4 fruit fly cellular contexts compared by ENCODE assay signal in genomic region chr2L:19162330-19163100, dm6.
TF ChIP-seq lines count a peak whose summit lies in the region.

No protein-coding gene starts in this region.

- TF ChIP-seq CTCF in whole organism, embryonic (GFP tag; optimal IDR thresholded peaks at IDR 0.05; lab: Kevin White, UChicago): no peak

TF ChIP-seq in whole organism, embryonic, 481 proteins besides CTCF, POLR2A, EP300 and RAD21 (continues in another document):
- TF ChIP-seq Rfx (GFP tag; IDR thresholded peaks at IDR 0.05; lab: Robert Waterston, UW): 0 out of 2 replicates have a peak, but pooled peaks have one; percentile 4
- TF ChIP-seq D (optimal IDR thresholded peaks at IDR 0.05; lab: Kevin White, UChicago): peak; percentile 27
- no peak for TF ChIP-seq D (GFP tag; optimal IDR thresholded peaks at IDR 0.05; lab: Kevin White, UChicago)
- no peak for TF ChIP-seq pan (optimal IDR thresholded peaks at IDR 0.05; lab: Kevin White, UChicago)
- peak in 1 of 2 experiments; percentile 12 for TF ChIP-seq pan (GFP tag; optimal IDR thresholded peaks at IDR 0.05 in 1 of 2, IDR thresholded peaks at IDR 0.05 in 1 of 2)
- peak; percentile 46 for TF ChIP-seq lbe (GFP tag; optimal IDR thresholded peaks at IDR 0.05; lab: Kevin White, UChicago)
- no peak for TF ChIP-seq toy (GFP tag; IDR thresholded peaks at IDR 0.05; lab: Robert Waterston, UW)
- TF ChIP-seq CG6254 (GFP tag; optimal IDR thresholded peaks at IDR 0.05; lab: Kevin White, UChicago): peak; percentile 7
- TF ChIP-seq corto (GFP tag; optimal IDR thresholded peaks at IDR 0.05; lab: Kevin White, UChicago): peak; percentile 48
- peak in 1 of 2 experiments; percentile 37 for TF ChIP-seq tll (GFP tag; optimal IDR thresholded peaks at IDR 0.05; lab: Kevin White, UChicago)
- peak; percentile 16 for TF ChIP-seq CG18262 (tag; optimal IDR thresholded peaks at IDR 0.05; lab: Kevin White, UChicago)
- TF ChIP-seq Kr (GFP tag; optimal IDR thresholded peaks at IDR 0.05; lab: Kevin White, UChicago): no peak
- peak; percentile 82 for TF ChIP-seq cad (GFP tag; optimal IDR thresholded peaks at IDR 0.05; lab: Kevin White, UChicago)
- TF ChIP-seq CG4617 (GFP tag; optimal IDR thresholded peaks at IDR 0.05; lab: Kevin White, UChicago; ENCODE audit: borderline replicate concordance): no peak
- TF ChIP-seq abd-A (tag; optimal IDR thresholded peaks at IDR 0.05; lab: Kevin White, UChicago): no peak
- TF ChIP-seq zen2 (GFP tag; IDR thresholded peaks at IDR 0.05; lab: Robert Waterston, UW; ENCODE audit: partially characterized antibody): no peak
- no peak for TF ChIP-seq Antp (GFP tag; optimal IDR thresholded peaks at IDR 0.05; lab: Kevin White, UChicago)
- no peak for TF ChIP-seq cg (GFP tag; optimal IDR thresholded peaks at IDR 0.05; lab: Kevin White, UChicago)
- peak; percentile 96 for TF ChIP-seq CG15479 (GFP tag; optimal IDR thresholded peaks at IDR 0.05; lab: Kevin White, UChicago)
- peak; percentile 17 for TF ChIP-seq grau (tag; optimal IDR thresholded peaks at IDR 0.05; lab: Kevin White, UChicago)
- peak; percentile 55; the same call in 2 of the 3 replicates for TF ChIP-seq CG2199 (GFP tag; IDR thresholded peaks at IDR 0.05; lab: Robert Waterston, UW)
- peak; percentile 53 for TF ChIP-seq sens (GFP tag; lab: Kevin White, UChicago)

TF ChIP-seq in whole organism, prepupa, 60 proteins besides CTCF, POLR2A, EP300 and RAD21 (continues in another document):
- TF ChIP-seq achi (GFP tag; optimal IDR thresholded peaks at IDR 0.05; lab: Kevin White, UChicago) (peak; percentile 73), svp (GFP tag; lab: Kevin White, UChicago) (peak; percentile 88), Met (GFP tag; optimal IDR thresholded peaks at IDR 0.05; lab: Kevin White, UChicago) (peak; percentile 82), lz (GFP tag; optimal IDR thresholded peaks at IDR 0.05; lab: Kevin White, UChicago) (peak; percentile 73), spab (GFP tag; optimal IDR thresholded peaks at IDR 0.05; lab: Kevin White, UChicago) (no peak), CG4318 (GFP tag; optimal IDR thresholded peaks at IDR 0.05; lab: Kevin White, UChicago) (peak; percentile 18), CG11762 (GFP tag; optimal IDR thresholded peaks at IDR 0.05; lab: Kevin White, UChicago; ENCODE audit: insufficient read depth) (peak; percentile 75), Lpt (GFP tag; optimal IDR thresholded peaks at IDR 0.05; lab: Kevin White, UChicago) (peak; percentile 36), CG31627 (GFP tag; optimal IDR thresholded peaks at IDR 0.05; lab: Kevin White, UChicago) (peak; percentile 61), CG34406 (GFP tag; optimal IDR thresholded peaks at IDR 0.05; lab: Kevin White, UChicago) (peak; percentile 77), CG11294 (GFP tag; IDR thresholded peaks at IDR 0.05; lab: Robert Waterston, UW) (peak; percentile 28; the same call in 1 of the 2 replicates), Blimp-1 (GFP tag; optimal IDR thresholded peaks at IDR 0.05; lab: Kevin White, UChicago) (no peak), CG16779 (tag; optimal IDR thresholded peaks at IDR 0.05; lab: Kevin White, UChicago) (no peak), CG7368 (GFP tag; optimal IDR thresholded peaks at IDR 0.05; lab: Kevin White, UChicago) (peak; percentile 33), Hr4 (GFP tag; optimal IDR thresholded peaks at IDR 0.05; lab: Kevin White, UChicago) (peak; percentile 14), CG8119 (GFP tag; IDR thresholded peaks at IDR 0.05; lab: Robert Waterston, UW) (peak; percentile 50), cyc (GFP tag; optimal IDR thresholded peaks at IDR 0.05; lab: Kevin White, UChicago) (peak; percentile 64), Hr38 (GFP tag; optimal IDR thresholded peaks at IDR 0.05; lab: Kevin White, UChicago) (no peak), fkh (GFP tag; optimal IDR thresholded peaks at IDR 0.05; lab: Kevin White, UChicago) (no peak), Eip75B (GFP tag; optimal IDR thresholded peaks at IDR 0.05; lab: Kevin White, UChicago) (peak; percentile 59), Eip93F (GFP tag; optimal IDR thresholded peaks at IDR 0.05; lab: Kevin White, UChicago) (peak; percentile 74), Sox102F (GFP tag; optimal IDR thresholded peaks at IDR 0.05; lab: Kevin White, UChicago) (peak; percentile 67), eg (GFP tag; IDR thresholded peaks at IDR 0.05; lab: Robert Waterston, UW) (peak; percentile 28; the same call in 1 of the 3 replicates)

TF ChIP-seq in whole organism, pupa, 21 proteins besides CTCF, POLR2A, EP300 and RAD21:
- peak; percentile 57 for TF ChIP-seq CG34367 (tag; optimal IDR thresholded peaks at IDR 0.05; lab: Kevin White, UChicago)
- TF ChIP-seq Pif1B (GFP tag; optimal IDR thresholded peaks at IDR 0.05; lab: Kevin White, UChicago): peak; percentile 68
- no peak for TF ChIP-seq Ets98B (GFP tag; IDR thresholded peaks at IDR 0.05; lab: Robert Waterston, UW)
- TF ChIP-seq CG32121 (GFP tag; IDR thresholded peaks at IDR 0.05; lab: Robert Waterston, UW): no peak
- TF ChIP-seq CG4496 (GFP tag; IDR thresholded peaks at IDR 0.05; lab: Robert Waterston, UW): peak; percentile 27; the same call in 1 of the 3 replicates
- TF ChIP-seq CG14655 (GFP tag; optimal IDR thresholded peaks at IDR 0.05; lab: Kevin White, UChicago): peak; percentile 60
- TF ChIP-seq rn (GFP tag; IDR thresholded peaks at IDR 0.05; lab: Robert Waterston, UW): peak; percentile 43; the same call in 1 of the 2 replicates
- TF ChIP-seq Snoo (tag; optimal IDR thresholded peaks at IDR 0.05; lab: Kevin White, UChicago): peak; percentile 54
- TF ChIP-seq gl (tag; optimal IDR thresholded peaks at IDR 0.05; lab: Kevin White, UChicago): no peak
- no peak for TF ChIP-seq fd96Ca (GFP tag; IDR thresholded peaks at IDR 0.05; lab: Robert Waterston, UW)
- peak; percentile 52 for TF ChIP-seq CG9948 (tag; optimal IDR thresholded peaks at IDR 0.05; lab: Kevin White, UChicago)
- peak; percentile 43 for TF ChIP-seq Pif1A (GFP tag; optimal IDR thresholded peaks at IDR 0.05; lab: Kevin White, UChicago)
- TF ChIP-seq CG10348 (GFP tag; IDR thresholded peaks at IDR 0.05; lab: Robert Waterston, UW): no peak
- peak; percentile 35 for TF ChIP-seq CG8159 (tag; optimal IDR thresholded peaks at IDR 0.05; lab: Kevin White, UChicago)
- TF ChIP-seq EcR (GFP tag; optimal IDR thresholded peaks at IDR 0.05; lab: Kevin White, UChicago): peak; percentile 6
- TF ChIP-seq CG13204 (GFP tag; optimal IDR thresholded peaks at IDR 0.05; lab: Kevin White, UChicago): no peak
- TF ChIP-seq CG12605 (GFP tag; IDR thresholded peaks at IDR 0.05; lab: Robert Waterston, UW): no peak
- peak; percentile 49 for TF ChIP-seq CG15710 (tag; optimal IDR thresholded peaks at IDR 0.05; lab: Kevin White, UChicago)
- TF ChIP-seq CG8301 (tag; optimal IDR thresholded peaks at IDR 0.05; lab: Kevin White, UChicago): peak; percentile 57
- TF ChIP-seq CG17806 (tag; optimal IDR thresholded peaks at IDR 0.05; lab: Kevin White, UChicago): peak; percentile 45
TF ChIP-seq in whole organism, pupa: peak in this region for 13.

TF ChIP-seq in whole organism, wandering third instar larva, 38 proteins besides CTCF, POLR2A, EP300 and RAD21 (continues in another document):
- TF ChIP-seq brk (GFP tag; optimal IDR thresholded peaks at IDR 0.05; lab: Kevin White, UChicago) (peak; percentile 68), Dif (GFP tag; optimal IDR thresholded peaks at IDR 0.05; lab: Kevin White, UChicago; ENCODE audit: partially characterized antibody) (no peak), psq (GFP tag; optimal IDR thresholded peaks at IDR 0.05; lab: Kevin White, UChicago) (peak; percentile 86), h (GFP tag; optimal IDR thresholded peaks at IDR 0.05; lab: Kevin White, UChicago) (peak; percentile 58), Jra (GFP tag; optimal IDR thresholded peaks at IDR 0.05; lab: Kevin White, UChicago) (no peak), ey (GFP tag; optimal IDR thresholded peaks at IDR 0.05; lab: Kevin White, UChicago) (peak; percentile 67), Hnf4 (GFP tag; optimal IDR thresholded peaks at IDR 0.05; lab: Kevin White, UChicago) (peak; percentile 35), sv (GFP tag; optimal IDR thresholded peaks at IDR 0.05; lab: Kevin White, UChicago) (no peak), dsf (GFP tag; optimal IDR thresholded peaks at IDR 0.05; lab: Kevin White, UChicago; ENCODE audit: borderline replicate concordance) (no peak), HLH106 (tag; optimal IDR thresholded peaks at IDR 0.05; lab: Kevin White, UChicago) (peak; percentile 48), CrebA (GFP tag; optimal IDR thresholded peaks at IDR 0.05; lab: Kevin White, UChicago; ENCODE audit: borderline replicate concordance) (no peak), jim (GFP tag; optimal IDR thresholded peaks at IDR 0.05; lab: Kevin White, UChicago) (no peak), lola (GFP tag; optimal IDR thresholded peaks at IDR 0.05; lab: Kevin White, UChicago) (no peak), Dfd (GFP tag; optimal IDR thresholded peaks at IDR 0.05; lab: Kevin White, UChicago) (no peak), Hr83 (GFP tag; optimal IDR thresholded peaks at IDR 0.05; lab: Kevin White, UChicago; ENCODE audit: poor library complexity, severe bottlenecking) (no peak), fru (GFP tag; optimal IDR thresholded peaks at IDR 0.05; lab: Kevin White, UChicago) (peak; percentile 62), dl (GFP tag; optimal IDR thresholded peaks at IDR 0.05; lab: Kevin White, UChicago; ENCODE audit: insufficient read depth in 1 of 2, partially characterized antibody in 2 of 2) (peak in 1 of 2 experiments; percentile 19), Vsx2 (GFP tag; optimal IDR thresholded peaks at IDR 0.05; lab: Kevin White, UChicago; ENCODE audit: partially characterized antibody) (no peak), Hr78 (GFP tag; optimal IDR thresholded peaks at IDR 0.05; lab: Kevin White, UChicago) (no peak), foxo (GFP tag; optimal IDR thresholded peaks at IDR 0.05; lab: Kevin White, UChicago) (peak in 1 of 2 experiments; percentile 61), tai (GFP tag; optimal IDR thresholded peaks at IDR 0.05; lab: Kevin White, UChicago) (peak; percentile 35), rgr (GFP tag; optimal IDR thresholded peaks at IDR 0.05; lab: Kevin White, UChicago) (peak; percentile 55), Abd-B (GFP tag; optimal IDR thresholded peaks at IDR 0.05; lab: Kevin White, UChicago) (no peak), N (GFP tag; optimal IDR thresholded peaks at IDR 0.05; lab: Kevin White, UChicago) (no peak), dmrt93B (GFP tag; optimal IDR thresholded peaks at IDR 0.05; lab: Kevin White, UChicago) (peak; percentile 2), sage (GFP tag; optimal IDR thresholded peaks at IDR 0.05; lab: Kevin White, UChicago) (peak; percentile 58), br (GFP tag; optimal IDR thresholded peaks at IDR 0.05; lab: Kevin White, UChicago) (peak; percentile 41), GATAd (GFP tag; optimal IDR thresholded peaks at IDR 0.05; lab: Kevin White, UChicago) (no peak), woc (GFP tag; optimal IDR thresholded peaks at IDR 0.05; lab: Kevin White, UChicago) (peak; percentile 20), Rel (GFP tag; optimal IDR thresholded peaks at IDR 0.05; lab: Kevin White, UChicago) (peak; percentile 59), Rel (tag; optimal IDR thresholded peaks at IDR 0.05; lab: Kevin White, UChicago) (no peak), Myc (optimal IDR thresholded peaks at IDR 0.05; lab: Kevin White, UChicago) (no peak)

Comparison
In these comparisons a context has a peak if more than half of its experiments do, and no peak if none do; other contexts are left out.
1. Of the 7 proteins assayed by ChIP-seq in both whole organism, embryonic and whole organism, prepupa: peak only in whole organism, embryonic: none; only in whole organism, prepupa: CG6854, Hr39, Lpt and Sox102F; in both: none; in neither: 3.